Worm (Caenorhabditis elegans) whole organism, mixed stage, embryonic: Measurements from ENCODE around the gene cpr-9.

Experiments
- bed-3 ChIP-seq: fragments of 200-800 bp; sonication (Bioruptor generic); optimal IDR thresholded peaks from 3 replicates; lab custom pipeline; 2018; ENCODE audit warnings: mild to moderate bottlenecking, missing genetic modification characterization, moderate library complexity, missing compliant biosample characterization
- ceh-39 ChIP-seq: fragments of 150-350 bp; optimal IDR thresholded peaks from 2 replicates; lab custom pipeline; 2014; ENCODE audit warnings: missing biosample characterization, missing genetic modification characterization
- ceh-43 ChIP-seq: fragments of 200-800 bp; sonication (Bioruptor generic); optimal IDR thresholded peaks from 2 replicates; lab custom pipeline; 2018; ENCODE audit warnings: mild to moderate bottlenecking, missing genetic modification characterization, moderate library complexity, missing compliant biosample characterization
- ces-1 ChIP-seq: fragments of 150-350 bp; optimal IDR thresholded peaks from 2 replicates; lab custom pipeline; 2014; ENCODE audit warnings: missing biosample characterization, missing genetic modification reagents, missing genetic modification characterization
- cnd-1 ChIP-seq: fragments of 200-800 bp; sonication (Bioruptor generic); optimal IDR thresholded peaks from 2 replicates; lab custom pipeline; 2018; ENCODE audit warnings: mild to moderate bottlenecking, missing genetic modification characterization, missing compliant biosample characterization
- drap-1 ChIP-seq: fragments of 200-800 bp; sonication (Bioruptor generic); optimal IDR thresholded peaks from 3 replicates; lab custom pipeline; 2018; ENCODE audit warnings: mild to moderate bottlenecking, missing genetic modification characterization, missing compliant biosample characterization
- elt-1 ChIP-seq: sonication (generic microtip); optimal IDR thresholded peaks from 2 replicates; lab custom pipeline; 2017; ENCODE audit warnings: missing genetic modification characterization, mild to moderate bottlenecking, missing compliant biosample characterization, antibody characterized with exemption, moderate library complexity, borderline replicate concordance; ENCODE audit not compliant: insufficient read depth
- flh-1 ChIP-seq: fragments of 200-800 bp; sonication (Bioruptor generic); optimal IDR thresholded peaks from 2 replicates; lab custom pipeline; 2018; ENCODE audit warnings: mild to moderate bottlenecking, missing genetic modification characterization, moderate library complexity, missing compliant biosample characterization
- ham-2 ChIP-seq: fragments of 200-800 bp; sonication (Bioruptor generic); optimal IDR thresholded peaks from 2 replicates; lab custom pipeline; 2018; ENCODE audit warnings: mild to moderate bottlenecking, missing genetic modification characterization, missing compliant biosample characterization
- hlh-1 ChIP-seq: fragments of 150-350 bp; optimal IDR thresholded peaks from 2 replicates; lab custom pipeline; 2014; ENCODE audit warnings: missing biosample characterization, missing genetic modification reagents, missing genetic modification characterization
- lin-13 ChIP-seq: fragments of 150-350 bp; optimal IDR thresholded peaks from 2 replicates; lab custom pipeline; 2014; ENCODE audit warnings: missing biosample characterization, missing genetic modification characterization
- lin-32 ChIP-seq: fragments of 200-800 bp; sonication (Bioruptor generic); optimal IDR thresholded peaks from 2 replicates; lab custom pipeline; 2018; ENCODE audit warnings: mild to moderate bottlenecking, missing genetic modification characterization, missing compliant biosample characterization
- lsy-2 ChIP-seq: fragments of 150-350 bp; optimal IDR thresholded peaks from 2 replicates; lab custom pipeline; 2014; ENCODE audit warnings: missing biosample characterization, missing genetic modification characterization
- nhr-12 ChIP-seq: fragments of 150-350 bp; optimal IDR thresholded peaks from 2 replicates; lab custom pipeline; 2014; ENCODE audit warnings: missing biosample characterization, missing genetic modification characterization
- nhr-2 ChIP-seq: fragments of 150-350 bp; optimal IDR thresholded peaks from 2 replicates; lab custom pipeline; 2014; ENCODE audit warnings: missing biosample characterization, missing genetic modification characterization
- nhr-237 ChIP-seq: fragments of 150-350 bp; optimal IDR thresholded peaks from 2 replicates; lab custom pipeline; 2014; ENCODE audit warnings: missing biosample characterization, missing genetic modification characterization
- nhr-76 ChIP-seq: sonication (generic microtip); optimal IDR thresholded peaks from 2 replicates; lab custom pipeline; 2017; ENCODE audit warnings: missing biosample characterization, missing genetic modification characterization
- sem-2 ChIP-seq: fragments of 200-800 bp; sonication (Bioruptor generic); optimal IDR thresholded peaks from 2 replicates; lab custom pipeline; 2018; ENCODE audit warnings: mild to moderate bottlenecking, missing genetic modification characterization, missing compliant biosample characterization
- snpc-4 ChIP-seq: fragments of 150-350 bp; optimal IDR thresholded peaks from 2 replicates; lab custom pipeline; 2014; ENCODE audit warnings: missing biosample characterization, missing genetic modification characterization
- sptf-1 ChIP-seq: sonication (generic microtip); optimal IDR thresholded peaks from 2 replicates; lab custom pipeline; 2017; ENCODE audit warnings: mild to moderate bottlenecking, missing genetic modification characterization, moderate library complexity, missing compliant biosample characterization
- unc-120 ChIP-seq: sonication (generic microtip); optimal IDR thresholded peaks from 2 replicates; lab custom pipeline; 2017; ENCODE audit warnings: missing genetic modification characterization, missing compliant biosample characterization; ENCODE audit not compliant: poor library complexity, severe bottlenecking
- unc-62 ChIP-seq: fragments of 150-350 bp; optimal IDR thresholded peaks from 2 replicates; lab custom pipeline; 2014; ENCODE audit warnings: missing biosample characterization, missing genetic modification reagents, missing genetic modification characterization
- zip-8 ChIP-seq: fragments of 150-350 bp; optimal IDR thresholded peaks from 2 replicates; lab custom pipeline; 2014; ENCODE audit warnings: missing biosample characterization, missing genetic modification characterization
- ztf-11 ChIP-seq: fragments of 150-350 bp; optimal IDR thresholded peaks from 2 replicates; lab custom pipeline; 2014; ENCODE audit warnings: missing biosample characterization, missing genetic modification characterization

cpr-9 gene

ce11 chrV:12002866-12003485 is at the start of gene cpr-9:
Gene cpr-9 (plus strand): TSS chrV:12003053.
- no peak for TF ChIP-seq drap-1 (GFP tag; lab: Kevin White, UChicago)
- no peak for TF ChIP-seq ces-1
- no peak for TF ChIP-seq unc-62 (GFP tag; lab: Kevin White, UChicago)
- TF ChIP-seq zip-8: no peak
- no peak for TF ChIP-seq elt-1
- no peak for TF ChIP-seq nhr-2 (tag; lab: Kevin White, UChicago)
- TF ChIP-seq nhr-76: no peak
- TF ChIP-seq ceh-39: no peak
- no peak for TF ChIP-seq sem-2 (GFP tag; lab: Kevin White, UChicago)
- no peak for TF ChIP-seq hlh-1
- TF ChIP-seq flh-1 (GFP tag; lab: Kevin White, UChicago): no peak
- no peak for TF ChIP-seq ham-2 (GFP tag; lab: Kevin White, UChicago)

DNA sequence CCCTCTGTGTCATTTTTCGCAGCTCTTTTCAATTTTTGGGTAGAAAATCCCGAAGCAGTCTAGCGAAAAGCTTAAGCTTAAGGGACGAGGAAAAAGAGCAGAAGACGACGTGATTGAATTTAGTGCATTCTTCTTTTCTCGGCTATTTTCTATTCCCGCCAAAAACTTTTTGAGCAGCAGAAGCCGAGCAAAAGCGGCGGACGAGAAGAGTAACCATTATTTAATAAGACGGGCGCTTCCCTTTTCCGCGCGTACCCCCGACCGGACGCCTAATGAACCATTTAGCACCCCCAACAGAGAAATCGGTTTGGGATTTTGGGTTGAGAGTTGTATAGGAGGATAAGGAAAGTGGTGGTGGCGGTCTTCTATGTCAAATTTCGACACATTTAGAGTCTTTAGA is 49.2 kb upstream of the cpr-9 start:
- TF ChIP-seq lsy-2 (tag; lab: Kevin White, UChicago): no peak
- TF ChIP-seq nhr-12: no peak
- TF ChIP-seq ces-1: peak; percentile 98

ce11 chrV:11955617-11956016 is 47.2 kb upstream of the cpr-9 start:
- TF ChIP-seq nhr-237 (tag; lab: Kevin White, UChicago) (no peak), ces-1 (peak; percentile 78), hlh-1 (no peak), lin-32 (GFP tag; lab: Kevin White, UChicago) (no peak), sptf-1 (tag; lab: Kevin White, UChicago) (no peak), elt-1 (no peak), snpc-4 (no peak), ham-2 (GFP tag; lab: Kevin White, UChicago) (peak; percentile 6), nhr-2 (tag; lab: Kevin White, UChicago) (no peak), nhr-76 (no peak), unc-62 (GFP tag; lab: Kevin White, UChicago) (no peak)

ce11 chrV:11958343-11959291 is 44.2 kb upstream of the cpr-9 start, which contains the start of gene F58H1.5:
Gene F58H1.5 (plus strand): TSS chrV:11958393.
- TF ChIP-seq nhr-76 (no peak), unc-62 (GFP tag; lab: Kevin White, UChicago) (peak; percentile 1), nhr-2 (tag; lab: Kevin White, UChicago) (peak; percentile 60), unc-120 (tag; lab: Kevin White, UChicago) (peak; percentile 54), ceh-43 (GFP tag; lab: Kevin White, UChicago) (no peak), sem-2 (GFP tag; lab: Kevin White, UChicago) (no peak), hlh-1 (peak; percentile 98), ces-1 (peak; percentile 71), drap-1 (GFP tag; lab: Kevin White, UChicago) (no peak)

- peak; percentile 62 for TF ChIP-seq unc-62 (GFP tag; lab: Kevin White, UChicago)
- no peak for TF ChIP-seq ztf-11 (tag; lab: Kevin White, UChicago)
- TF ChIP-seq nhr-76: no peak
- TF ChIP-seq ces-1: peak; percentile 63
- TF ChIP-seq bed-3 (GFP tag; lab: Kevin White, UChicago): no peak
These were observed 42.6 kb upstream of the cpr-9 start for ce11 chrV:11960084-11960830.

- TF ChIP-seq unc-62 (GFP tag; lab: Kevin White, UChicago) (peak; percentile 36), sptf-1 (tag; lab: Kevin White, UChicago) (peak; percentile 19), lsy-2 (tag; lab: Kevin White, UChicago) (no peak), lin-13 (tag; lab: Kevin White, UChicago) (no peak), ces-1 (peak; percentile 59), cnd-1 (tag; lab: Kevin White, UChicago) (peak; percentile 48), nhr-2 (tag; lab: Kevin White, UChicago) (peak; percentile 84), nhr-237 (tag; lab: Kevin White, UChicago) (no peak)
These were observed 42.0 kb upstream of the cpr-9 start for ce11 chrV:11960831-11961190.
